Fruit fly (Drosophila melanogaster): ENCODE measurements around the gene CG11425.

dm6 chr3L:22458898-22459524, 15.6 kb upstream of the CG11425 start:
- TF ChIP-seq D19B (GFP tag; optimal IDR thresholded peaks at IDR 0.05): no peak
- no peak for TF ChIP-seq tx (GFP tag; optimal IDR thresholded peaks at IDR 0.05)
- no peak for TF ChIP-seq ATbp (GFP tag; optimal IDR thresholded peaks at IDR 0.05)
